Fruit fly (Drosophila melanogaster) whole organism, embryonic: Measurements from ENCODE around the gene CG32625.

Experiments used
- CG10366 ChIP-seq: fragments of 200-800 bp; sonication (Bioruptor generic); IDR thresholded peaks from 2 replicates; pipeline ENCODE4 v1.3.6; 2022; ENCODE audit warnings: missing biosample characterization, missing genetic modification characterization
- CG12071 ChIP-seq: fragments of 200-800 bp; sonication (Bioruptor generic); optimal IDR thresholded peaks from 3 replicates; lab custom pipeline; 2018; ENCODE audit warnings: missing biosample characterization, mild to moderate bottlenecking, missing genetic modification characterization
- CG12659 ChIP-seq: fragments of 200-800 bp; sonication (Bioruptor generic); optimal IDR thresholded peaks from 3 replicates; lab custom pipeline; 2017; ENCODE audit warnings: mild to moderate bottlenecking, missing biosample characterization, missing genetic modification reagents, missing genetic modification characterization
- CG12744 ChIP-seq: fragments of 200-800 bp; sonication (Bioruptor generic); optimal IDR thresholded peaks from 2 replicates; lab custom pipeline; 2016; ENCODE audit warnings: missing biosample characterization, missing genetic modification characterization
- CG13775 ChIP-seq: fragments of 200-800 bp; sonication (Bioruptor generic); optimal IDR thresholded peaks from 3 replicates; lab custom pipeline; 2017; ENCODE audit warnings: missing biosample characterization, mild to moderate bottlenecking, missing genetic modification characterization
- CG15073 ChIP-seq: fragments of 200-800 bp; sonication (Bioruptor generic); optimal IDR thresholded peaks from 2 replicates; lab custom pipeline; 2016; ENCODE audit warnings: missing biosample characterization, missing genetic modification characterization
- CG17328 ChIP-seq: fragments of 200-800 bp; sonication (Bioruptor generic); IDR thresholded peaks from 2 replicates; pipeline ENCODE4 v1.3.6; 2022; ENCODE audit warnings: missing biosample characterization, missing genetic modification characterization
- CG1792 ChIP-seq: fragments of 200-800 bp; sonication (Bioruptor generic); optimal IDR thresholded peaks from 2 replicates; lab custom pipeline; 2016; ENCODE audit warnings: missing biosample characterization, missing genetic modification characterization
- CG2129 ChIP-seq: fragments of 200-800 bp; sonication (Bioruptor generic); IDR thresholded peaks from 2 replicates; pipeline ENCODE4 v1.3.6; 2022; ENCODE audit warnings: missing biosample characterization, missing genetic modification characterization; ENCODE audit not compliant: partially characterized antibody
- CG2712 ChIP-seq: fragments of 200-800 bp; optimal IDR thresholded peaks from 3 replicates; lab custom pipeline; 2019; ENCODE audit warnings: missing biosample characterization, mild to moderate bottlenecking, missing genetic modification characterization, moderate library complexity
- CG31365 ChIP-seq: fragments of 200-800 bp; sonication (Bioruptor generic); optimal IDR thresholded peaks from 2 replicates; lab custom pipeline; 2018; ENCODE audit warnings: missing biosample characterization, mild to moderate bottlenecking, missing genetic modification characterization
- CG33213 ChIP-seq: fragments of 200-800 bp; sonication (Bioruptor generic); optimal IDR thresholded peaks from 3 replicates; lab custom pipeline; 2016; ENCODE audit warnings: missing biosample characterization, missing genetic modification characterization
- CG3838 ChIP-seq: fragments of 200-800 bp; sonication (Bioruptor generic); optimal IDR thresholded peaks from 3 replicates; lab custom pipeline; 2016; ENCODE audit warnings: missing biosample characterization, missing genetic modification characterization
- CG4854 ChIP-seq: fragments of 200-800 bp; sonication (Bioruptor generic); optimal IDR thresholded peaks from 2 replicates; lab custom pipeline; 2016; ENCODE audit warnings: missing biosample characterization, missing genetic modification characterization, inconsistent platforms
- CG5180 ChIP-seq: fragments of 200-800 bp; sonication (Bioruptor generic); optimal IDR thresholded peaks from 3 replicates; lab custom pipeline; 2017; ENCODE audit warnings: missing biosample characterization, missing genetic modification characterization, mild to moderate bottlenecking, moderate library complexity, missing genetic modification reagents
- CG6683 ChIP-seq: fragments of 200-800 bp; sonication (Bioruptor generic); optimal IDR thresholded peaks from 2 replicates; lab custom pipeline; 2017; ENCODE audit warnings: missing biosample characterization, mild to moderate bottlenecking, missing genetic modification characterization, missing genetic modification reagents
- CG6813 ChIP-seq: fragments of 200-800 bp; sonication (Bioruptor generic); optimal IDR thresholded peaks from 2 replicates; lab custom pipeline; 2017; ENCODE audit warnings: missing biosample characterization, missing genetic modification characterization, mild to moderate bottlenecking, moderate library complexity, missing genetic modification reagents
- CG6854 ChIP-seq: fragments of 200-800 bp; sonication (Bioruptor generic); optimal IDR thresholded peaks from 3 replicates; lab custom pipeline; 2017; ENCODE audit warnings: missing biosample characterization, mild to moderate bottlenecking, missing genetic modification characterization
- CG7987 ChIP-seq: fragments of 200-800 bp; sonication (Bioruptor generic); optimal IDR thresholded peaks from 2 replicates; lab custom pipeline; 2018; ENCODE audit warnings: missing biosample characterization, mild to moderate bottlenecking, missing genetic modification characterization, moderate library complexity
- CG8944 ChIP-seq: fragments of 200-800 bp; sonication (Bioruptor generic); optimal IDR thresholded peaks from 3 replicates; lab custom pipeline; 2016; ENCODE audit warnings: missing biosample characterization, missing genetic modification characterization
- CG9932 ChIP-seq: fragments of 200-800 bp; sonication (Bioruptor generic); IDR thresholded peaks from 2 replicates; pipeline ENCODE4 v1.3.6; 2022; ENCODE audit warnings: missing biosample characterization, missing genetic modification characterization
- Deaf1 ChIP-seq: fragments of 200-800 bp; optimal IDR thresholded peaks from 3 replicates; lab custom pipeline; 2019; ENCODE audit warnings: missing biosample characterization, mild to moderate bottlenecking, missing genetic modification characterization, moderate library complexity
- Dfd ChIP-seq, 2 experiments: fragments of >200 bp; optimal IDR thresholded peaks; 2 replicates each; lab custom pipeline; 2017; ENCODE audit warnings: missing biosample characterization in 2 of 2, missing genetic modification characterization in 2 of 2
- Dp ChIP-seq: fragments of 200-800 bp; sonication (Bioruptor generic); optimal IDR thresholded peaks from 2 replicates; lab custom pipeline; 2018; ENCODE audit warnings: missing biosample characterization, mild to moderate bottlenecking, missing genetic modification characterization, moderate library complexity
- E2f2 ChIP-seq: fragments of 200-800 bp; sonication (Bioruptor generic); IDR thresholded peaks from 2 replicates; pipeline ENCODE4 v1.3.6; 2022; ENCODE audit warnings: missing biosample characterization, missing genetic modification characterization
- Fer2 ChIP-seq: fragments of 200-800 bp; sonication (Bioruptor generic); optimal IDR thresholded peaks from 2 replicates; lab custom pipeline; 2018; ENCODE audit warnings: missing biosample characterization, mild to moderate bottlenecking, missing genetic modification characterization, moderate library complexity
- Gsc ChIP-seq: fragments of 200-800 bp; sonication (Bioruptor generic); IDR thresholded peaks from 2 replicates; pipeline ENCODE4 v1.3.6; 2022; ENCODE audit warnings: missing biosample characterization, missing genetic modification characterization
- Gug ChIP-seq: fragments of 200-800 bp; sonication (Bioruptor generic); IDR thresholded peaks from 4 replicates; pipeline ENCODE4 v1.3.6; 2022; ENCODE audit warnings: missing biosample characterization, missing genetic modification characterization
- H2.0 ChIP-seq: fragments of 200-800 bp; sonication (Bioruptor generic); IDR thresholded peaks from 2 replicates; pipeline ENCODE4 v1.3.6; 2022; ENCODE audit warnings: missing biosample characterization, missing genetic modification characterization
- HmgD ChIP-seq: fragments of 200-800 bp; sonication (Bioruptor generic); optimal IDR thresholded peaks from 3 replicates; lab custom pipeline; 2016; ENCODE audit warnings: missing biosample characterization, missing genetic modification characterization
- Meics ChIP-seq: fragments of 200-800 bp; sonication (Bioruptor generic); optimal IDR thresholded peaks from 2 replicates; lab custom pipeline; 2017; ENCODE audit warnings: missing biosample characterization, mild to moderate bottlenecking, missing genetic modification characterization
- Mrtf ChIP-seq: fragments of 200-800 bp; sonication (Bioruptor generic); IDR thresholded peaks from 3 replicates; pipeline ENCODE4 v1.3.6; 2022; ENCODE audit warnings: missing biosample characterization, missing genetic modification characterization
- NFAT ChIP-seq: fragments of 200-800 bp; sonication (Bioruptor generic); IDR thresholded peaks from 2 replicates; pipeline ENCODE4 v1.3.6; 2022; ENCODE audit warnings: missing biosample characterization, missing genetic modification characterization
- Optix ChIP-seq: fragments of 200-800 bp; sonication (Bioruptor generic); IDR thresholded peaks from 3 replicates; pipeline ENCODE4 v1.3.6; 2022; ENCODE audit warnings: missing biosample characterization, missing genetic modification characterization
- Spps ChIP-seq: fragments of 200-800 bp; sonication (Bioruptor generic); optimal IDR thresholded peaks from 2 replicates; lab custom pipeline; 2018; ENCODE audit warnings: missing biosample characterization, mild to moderate bottlenecking, missing genetic modification characterization
- Usf ChIP-seq: fragments of 200-800 bp; sonication (Bioruptor generic); optimal IDR thresholded peaks from 2 replicates; lab custom pipeline; 2017; ENCODE audit warnings: missing genotype, missing biosample characterization, missing genetic modification characterization
- ac ChIP-seq: fragments of 200-800 bp; sonication (Bioruptor generic); optimal IDR thresholded peaks from 3 replicates; lab custom pipeline; 2017; ENCODE audit warnings: missing biosample characterization, mild to moderate bottlenecking, missing genetic modification characterization
- chn ChIP-seq: fragments of 200-800 bp; sonication (Bioruptor generic); optimal IDR thresholded peaks from 2 replicates; lab custom pipeline; 2016; ENCODE audit warnings: missing biosample characterization, missing genetic modification characterization
- dati ChIP-seq: fragments of 200-800 bp; sonication (Bioruptor generic); IDR thresholded peaks from 2 replicates; pipeline ENCODE4 v1.3.6; 2022; ENCODE audit warnings: missing biosample characterization, missing genetic modification characterization
- ems ChIP-seq: fragments of 200-800 bp; sonication (Bioruptor generic); optimal IDR thresholded peaks from 3 replicates; lab custom pipeline; 2016; ENCODE audit warnings: missing biosample characterization, missing genetic modification characterization
- eyg ChIP-seq: fragments of 200-800 bp; sonication (Bioruptor generic); optimal IDR thresholded peaks from 3 replicates; lab custom pipeline; 2016; ENCODE audit warnings: missing biosample characterization, missing genetic modification characterization
- gce ChIP-seq: fragments of 200-800 bp; sonication (Bioruptor generic); IDR thresholded peaks from 3 replicates; pipeline ENCODE4 v1.3.6; 2022; ENCODE audit warnings: missing biosample characterization, missing genetic modification characterization
- gem ChIP-seq: fragments of 200-800 bp; sonication (Bioruptor generic); optimal IDR thresholded peaks from 2 replicates; lab custom pipeline; 2019; ENCODE audit warnings: missing biosample characterization, mild to moderate bottlenecking, missing genetic modification characterization, moderate library complexity
- gfzf ChIP-seq: fragments of 200-800 bp; sonication (Bioruptor generic); optimal IDR thresholded peaks from 2 replicates; lab custom pipeline; 2016; ENCODE audit warnings: missing biosample characterization, mild to moderate bottlenecking, missing genetic modification characterization, moderate library complexity
- grau ChIP-seq: fragments of 200-800 bp; optimal IDR thresholded peaks from 3 replicates; lab custom pipeline; 2019; ENCODE audit warnings: missing biosample characterization, mild to moderate bottlenecking, missing genetic modification characterization, moderate library complexity
- ham ChIP-seq: fragments of 200-800 bp; sonication (Bioruptor generic); IDR thresholded peaks from 2 replicates; pipeline ENCODE4 v1.3.6; 2022; ENCODE audit warnings: missing biosample characterization, missing genetic modification characterization
- mirr ChIP-seq: fragments of 200-800 bp; sonication (Bioruptor generic); optimal IDR thresholded peaks from 3 replicates; lab custom pipeline; 2018; ENCODE audit warnings: missing biosample characterization, mild to moderate bottlenecking, missing genetic modification characterization
- repo ChIP-seq: fragments of 200-800 bp; sonication (Bioruptor generic); optimal IDR thresholded peaks from 2 replicates; lab custom pipeline; 2016; ENCODE audit warnings: missing biosample characterization, missing genetic modification characterization
- rib ChIP-seq: fragments of 200-800 bp; sonication (Bioruptor generic); IDR thresholded peaks from 2 replicates; pipeline ENCODE4 v1.3.6; 2022; ENCODE audit warnings: missing biosample characterization, missing genetic modification characterization
- shn ChIP-seq: fragments of 200-800 bp; sonication (Bioruptor generic); optimal IDR thresholded peaks from 3 replicates; lab custom pipeline; 2016; ENCODE audit warnings: missing biosample characterization, missing genetic modification characterization
- slou ChIP-seq: fragments of 200-800 bp; sonication (Bioruptor generic); optimal IDR thresholded peaks from 3 replicates; lab custom pipeline; 2016; ENCODE audit warnings: missing biosample characterization, missing genetic modification characterization
- slp2 ChIP-seq: fragments of 200-800 bp; sonication (Bioruptor generic); optimal IDR thresholded peaks from 2 replicates; lab custom pipeline; 2016; ENCODE audit warnings: missing biosample characterization, missing genetic modification characterization
- tx ChIP-seq: fragments of 200-800 bp; sonication (Bioruptor generic); optimal IDR thresholded peaks from 2 replicates; lab custom pipeline; 2016; ENCODE audit warnings: missing biosample characterization, missing genetic modification characterization

The CG32625 gene

DNA sequence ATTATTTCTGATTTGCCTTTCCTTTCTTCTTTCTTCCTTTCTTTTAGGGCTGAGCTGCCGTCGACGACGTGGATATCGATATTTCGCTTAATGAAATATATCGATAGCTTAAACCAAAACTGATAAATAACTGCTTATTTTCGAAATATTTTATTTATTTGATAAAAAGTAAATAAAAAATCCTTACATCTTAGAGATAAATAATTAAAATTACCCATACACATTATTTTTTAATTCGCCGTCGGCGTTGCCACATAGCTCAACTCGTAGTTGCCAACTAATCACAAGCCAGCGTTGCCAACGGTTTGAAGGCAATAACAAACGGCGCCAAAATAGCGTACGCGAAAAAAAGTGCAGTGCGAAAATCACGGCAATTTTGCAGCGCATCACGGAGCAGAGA, 34.7 kb downstream of the CG32625 start, which contains the start of the genes Mrgn1 and mus101 (continued):
- TF ChIP-seq CG3838 (GFP tag; lab: Kevin White, UChicago) (no peak), gem (tag; lab: Kevin White, UChicago) (no peak), gfzf (GFP tag; lab: Kevin White, UChicago) (peak; percentile 23), CG12659 (GFP tag; lab: Kevin White, UChicago) (peak; percentile 62), Meics (GFP tag; lab: Kevin White, UChicago) (no peak), CG2129 (peak; percentile 71), eyg (no peak), CG17328 (GFP tag; lab: Robert Waterston, UW) (no peak), dati (GFP tag; lab: Robert Waterston, UW) (no peak), CG15073 (GFP tag; lab: Kevin White, UChicago) (no peak), mirr (no peak), Dp (GFP tag; lab: Kevin White, UChicago) (peak; percentile 78), CG10366 (GFP tag; lab: Robert Waterston, UW) (no peak), CG31365 (no peak), ems (no peak), CG1792 (GFP tag; lab: Kevin White, UChicago) (no peak), ac (GFP tag; lab: Kevin White, UChicago) (no peak), Gug (GFP tag; lab: Robert Waterston, UW) (no peak), Spps (tag; lab: Kevin White, UChicago) (no peak), CG6683 (GFP tag; lab: Kevin White, UChicago) (no peak), Mrtf (GFP tag; lab: Robert Waterston, UW) (no peak), Fer2 (no peak), slou (GFP tag; lab: Kevin White, UChicago) (no peak), chn (GFP tag; lab: Kevin White, UChicago) (no peak), Usf (GFP tag; lab: Kevin White, UChicago) (no peak), CG5180 (GFP tag; lab: Kevin White, UChicago) (no peak), CG7987 (GFP tag; lab: Kevin White, UChicago) (no peak), Deaf1 (tag; lab: Kevin White, UChicago) (no peak), CG6854 (GFP tag; lab: Kevin White, UChicago) (no peak), NFAT (GFP tag; lab: Robert Waterston, UW) (no peak), gce (GFP tag; lab: Robert Waterston, UW) (no peak), grau (tag; lab: Kevin White, UChicago) (no peak), CG12744 (GFP tag; lab: Kevin White, UChicago) (no peak), CG12071 (GFP tag; lab: Kevin White, UChicago) (no peak), ham (no peak), HmgD (GFP tag; lab: Kevin White, UChicago) (no peak), CG9932 (no peak), Dfd (GFP tag; optimal IDR thresholded peaks at IDR 0.05; lab: Kevin White, UChicago) (no peak), H2.0 (no peak), CG6813 (GFP tag; lab: Kevin White, UChicago) (no peak), CG33213 (no peak), repo (no peak), Optix (GFP tag; lab: Robert Waterston, UW) (no peak), CG4854 (GFP tag; lab: Kevin White, UChicago) (peak; percentile 97), CG13775 (GFP tag; lab: Kevin White, UChicago) (no peak), Gsc (GFP tag; lab: Robert Waterston, UW) (no peak), shn (no peak), slp2 (GFP tag; lab: Kevin White, UChicago) (no peak), E2f2 (peak; percentile 82), rib (no peak), CG8944 (GFP tag; lab: Kevin White, UChicago) (no peak), tx (GFP tag; lab: Kevin White, UChicago) (no peak), CG2712 (no peak)
